Worm (Caenorhabditis elegans): ENCODE data around the gene dkc-1.

DNA sequence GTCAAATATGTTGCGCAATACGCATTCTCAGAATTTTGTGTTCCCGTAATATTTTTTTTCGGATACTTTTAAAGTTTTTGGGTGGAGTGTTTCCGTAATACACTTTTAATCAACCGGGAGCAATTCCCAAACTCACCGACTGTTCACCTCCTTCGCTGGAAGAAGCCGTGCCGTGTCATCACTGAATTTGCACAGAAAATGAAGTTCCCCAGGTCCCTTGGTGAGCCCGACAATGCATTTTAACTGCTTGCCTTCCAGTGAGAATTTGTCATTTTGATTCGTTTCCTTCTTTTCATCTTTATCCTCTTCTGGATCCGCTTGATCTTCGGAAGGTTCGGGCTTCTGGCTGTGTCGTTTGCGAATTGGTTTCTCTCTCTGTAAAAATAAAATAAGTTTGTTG, 6.2 kb downstream of the dkc-1 start:
- TF ChIP-seq ama-1 (optimal IDR thresholded peaks at IDR 0.05) (no peak), unc-62 (GFP tag; optimal IDR thresholded peaks at IDR 0.05) (no peak), lin-15B (tag; optimal IDR thresholded peaks at IDR 0.05) (no peak), nhr-237 (tag; optimal IDR thresholded peaks at IDR 0.05) (no peak), fkh-10 (GFP tag; optimal IDR thresholded peaks at IDR 0.05) (no peak), zag-1 (tag; optimal IDR thresholded peaks at IDR 0.05) (no peak), nhr-43 (tag; optimal IDR thresholded peaks at IDR 0.05; ENCODE audit: poor library complexity, severe bottlenecking) (no peak), fos-1 (tag; optimal IDR thresholded peaks at IDR 0.05) (no peak)
